Worm (Caenorhabditis elegans) whole organism, L3 larva: ENCODE data around the gene K08F9.4.

Experiments used
- R02D3.7 ChIP-seq: fragments of 150-350 bp; optimal IDR thresholded peaks from 2 replicates; lab custom pipeline; 2014; ENCODE audit warnings: missing biosample characterization, missing genetic modification characterization
- ZK546.5 ChIP-seq: sonication (generic microtip); optimal IDR thresholded peaks from 2 replicates; lab custom pipeline; 2017; ENCODE audit warnings: missing biosample characterization, missing genetic modification characterization
- aly-2 ChIP-seq: fragments of 150-350 bp; optimal IDR thresholded peaks from 2 replicates; lab custom pipeline; 2014; ENCODE audit warnings: missing biosample characterization, missing genetic modification characterization
- ama-1 ChIP-seq: fragments of 150-350 bp; optimal IDR thresholded peaks from 2 replicates; lab custom pipeline; 2018
- ceh-16 ChIP-seq: sonication (generic microtip); optimal IDR thresholded peaks from 2 replicates; lab custom pipeline; 2017; ENCODE audit warnings: missing biosample characterization, missing genetic modification characterization
- ceh-28 ChIP-seq: fragments of 150-350 bp; optimal IDR thresholded peaks from 2 replicates; lab custom pipeline; 2014; ENCODE audit warnings: missing biosample characterization, missing genetic modification reagents, missing genetic modification characterization
- ceh-82 ChIP-seq: fragments of 150-350 bp; optimal IDR thresholded peaks from 2 replicates; lab custom pipeline; 2014; ENCODE audit warnings: missing biosample characterization, missing genetic modification characterization
- ceh-9 ChIP-seq: sonication (generic microtip); optimal IDR thresholded peaks from 2 replicates; lab custom pipeline; 2018; ENCODE audit warnings: missing biosample characterization, missing genetic modification characterization
- daf-12 ChIP-seq: fragments of 150-350 bp; optimal IDR thresholded peaks from 2 replicates; lab custom pipeline; 2014; ENCODE audit warnings: missing biosample characterization, missing genetic modification reagents, missing genetic modification characterization
- egl-27 ChIP-seq: sonication (generic microtip); optimal IDR thresholded peaks from 4 replicates; lab custom pipeline; 2017; ENCODE audit warnings: missing biosample characterization, missing genetic modification reagents, missing genetic modification characterization
- egl-5 ChIP-seq: fragments of 150-350 bp; optimal IDR thresholded peaks from 2 replicates; lab custom pipeline; 2017; ENCODE audit warnings: missing biosample characterization, missing genetic modification reagents, missing genetic modification characterization, inconsistent platforms
- elt-1 ChIP-seq: fragments of 150-350 bp; optimal IDR thresholded peaks from 2 replicates; lab custom pipeline; 2014; ENCODE audit warnings: missing biosample characterization, missing genetic modification characterization
- elt-2 ChIP-seq: sonication (generic microtip); optimal IDR thresholded peaks from 2 replicates; lab custom pipeline; 2016; ENCODE audit warnings: missing genetic modification reagents, mild to moderate bottlenecking, missing genetic modification characterization, missing compliant biosample characterization
- elt-3 ChIP-seq, 3 experiments: fragments of 150-350 bp in 1 of 3; sonication (generic microtip) in 2 of 3; optimal IDR thresholded peaks; 2 replicates in 2 of 3; 4 replicates in 1 of 3; lab custom pipeline; 2014 to 2017; ENCODE audit warnings: missing biosample characterization in 3 of 3, missing genetic modification characterization in 3 of 3
- eor-1 ChIP-seq, 2 experiments: fragments of 150-350 bp; optimal IDR thresholded peaks; 2 replicates each; lab custom pipeline; 2014 to 2018; ENCODE audit warnings: missing biosample characterization in 2 of 2, missing genetic modification characterization in 2 of 2
- fkh-10 ChIP-seq: sonication (generic microtip); optimal IDR thresholded peaks from 2 replicates; lab custom pipeline; 2017; ENCODE audit warnings: missing biosample characterization, missing genetic modification reagents, missing genetic modification characterization
- fos-1 ChIP-seq: fragments of 150-350 bp; optimal IDR thresholded peaks from 2 replicates; lab custom pipeline; 2014; ENCODE audit warnings: missing biosample characterization, missing genetic modification characterization
- hmg-11 ChIP-seq: sonication (generic microtip); optimal IDR thresholded peaks from 2 replicates; lab custom pipeline; 2016; ENCODE audit warnings: missing genetic modification characterization, missing compliant biosample characterization
- jun-1 ChIP-seq: fragments of 150-350 bp; optimal IDR thresholded peaks from 2 replicates; lab custom pipeline; 2014; ENCODE audit warnings: missing biosample characterization, missing genetic modification reagents, missing genetic modification characterization
- lin-15B ChIP-seq: fragments of 150-350 bp; optimal IDR thresholded peaks from 2 replicates; lab custom pipeline; 2014; ENCODE audit warnings: missing biosample characterization, missing genetic modification characterization
- lin-39 ChIP-seq: fragments of 150-350 bp; optimal IDR thresholded peaks from 2 replicates; lab custom pipeline; 2018; ENCODE audit warnings: missing biosample characterization, missing genetic modification reagents, missing genetic modification characterization
- lsy-12 ChIP-seq: sonication (generic microtip); optimal IDR thresholded peaks from 2 replicates; lab custom pipeline; 2016; ENCODE audit warnings: mild to moderate bottlenecking, missing genetic modification characterization, missing compliant biosample characterization
- mdl-1 ChIP-seq: fragments of 150-350 bp; optimal IDR thresholded peaks from 2 replicates; lab custom pipeline; 2014; ENCODE audit warnings: missing biosample characterization, missing genetic modification characterization
- mml-1 ChIP-seq: fragments of 150-350 bp; sonication (generic microtip); optimal IDR thresholded peaks from 3 replicates; lab custom pipeline; 2014; ENCODE audit warnings: missing biosample characterization, missing genetic modification characterization
- nfya-1 ChIP-seq: sonication (generic microtip); optimal IDR thresholded peaks from 2 replicates; lab custom pipeline; 2017; ENCODE audit warnings: missing genetic modification characterization, mild to moderate bottlenecking, missing compliant biosample characterization, antibody characterized with exemption, moderate library complexity; ENCODE audit not compliant: insufficient read depth
- nhr-11 ChIP-seq: fragments of 150-350 bp; optimal IDR thresholded peaks from 2 replicates; lab custom pipeline; 2014; ENCODE audit warnings: missing biosample characterization, missing genetic modification characterization
- nhr-12 ChIP-seq: fragments of 150-350 bp; optimal IDR thresholded peaks from 2 replicates; lab custom pipeline; 2014; ENCODE audit warnings: missing biosample characterization, missing genetic modification characterization
- nhr-23 ChIP-seq: fragments of 150-350 bp; optimal IDR thresholded peaks from 2 replicates; lab custom pipeline; 2014; ENCODE audit warnings: missing biosample characterization, missing genetic modification reagents, missing genetic modification characterization
- nhr-237 ChIP-seq: fragments of 150-350 bp; optimal IDR thresholded peaks from 2 replicates; lab custom pipeline; 2014; ENCODE audit warnings: missing biosample characterization, missing genetic modification characterization
- nhr-25 ChIP-seq: sonication (generic microtip); optimal IDR thresholded peaks from 2 replicates; lab custom pipeline; 2017; ENCODE audit warnings: missing biosample characterization, missing genetic modification characterization
- nhr-28 ChIP-seq: fragments of 150-350 bp; optimal IDR thresholded peaks from 2 replicates; lab custom pipeline; 2014; ENCODE audit warnings: missing biosample characterization, missing genetic modification characterization
- nhr-43 ChIP-seq: sonication (generic microtip); optimal IDR thresholded peaks from 2 replicates; lab custom pipeline; 2016; ENCODE audit warnings: mild to moderate bottlenecking, missing genetic modification characterization, missing compliant biosample characterization; ENCODE audit not compliant: poor library complexity, severe bottlenecking
- nhr-67 ChIP-seq: fragments of 150-350 bp; optimal IDR thresholded peaks from 2 replicates; lab custom pipeline; 2014; ENCODE audit warnings: missing biosample characterization, missing genetic modification characterization
- nhr-76 ChIP-seq: fragments of 150-350 bp; sonication (generic microtip); optimal IDR thresholded peaks from 5 replicates; lab custom pipeline; 2014; ENCODE audit warnings: missing biosample characterization, missing genetic modification characterization
- nhr-77 ChIP-seq: fragments of 150-350 bp; optimal IDR thresholded peaks from 2 replicates; lab custom pipeline; 2014; ENCODE audit warnings: missing biosample characterization, missing genetic modification characterization
- pha-4 ChIP-seq: fragments of 150-350 bp; optimal IDR thresholded peaks from 2 replicates; lab custom pipeline; 2014; ENCODE audit warnings: missing biosample characterization, missing genetic modification reagents, missing genetic modification characterization
- pqm-1 ChIP-seq: fragments of 150-350 bp; optimal IDR thresholded peaks from 2 replicates; lab custom pipeline; 2017; ENCODE audit warnings: missing biosample characterization, missing genetic modification characterization, inconsistent platforms
- skn-1 ChIP-seq: fragments of 150-350 bp; optimal IDR thresholded peaks from 2 replicates; lab custom pipeline; 2014; ENCODE audit warnings: missing biosample characterization, missing genetic modification characterization
- snpc-4 ChIP-seq: fragments of 150-350 bp; optimal IDR thresholded peaks from 2 replicates; lab custom pipeline; 2014; ENCODE audit warnings: missing biosample characterization, missing genetic modification characterization
- tbx-2 ChIP-seq: sonication (generic microtip); optimal IDR thresholded peaks from 2 replicates; lab custom pipeline; 2016; ENCODE audit warnings: mild to moderate bottlenecking, missing genetic modification characterization, missing compliant biosample characterization
- unc-39 ChIP-seq: sonication (generic microtip); optimal IDR thresholded peaks from 4 replicates; lab custom pipeline; 2017; ENCODE audit warnings: missing biosample characterization, missing genetic modification characterization
- unc-62 ChIP-seq: fragments of 150-350 bp; sonication (generic microtip); optimal IDR thresholded peaks from 4 replicates; lab custom pipeline; 2014; ENCODE audit warnings: missing biosample characterization, missing genetic modification reagents, missing genetic modification characterization
- zag-1 ChIP-seq: fragments of 150-350 bp; optimal IDR thresholded peaks from 2 replicates; lab custom pipeline; 2014; ENCODE audit warnings: missing biosample characterization, missing genetic modification characterization
- ztf-11 ChIP-seq: fragments of 150-350 bp; optimal IDR thresholded peaks from 2 replicates; lab custom pipeline; 2014; ENCODE audit warnings: missing biosample characterization, missing genetic modification characterization
- ztf-4 ChIP-seq: fragments of 150-350 bp; optimal IDR thresholded peaks from 2 replicates; lab custom pipeline; 2014; ENCODE audit warnings: missing biosample characterization, missing genetic modification characterization

The K08F9.4 gene

DNA sequence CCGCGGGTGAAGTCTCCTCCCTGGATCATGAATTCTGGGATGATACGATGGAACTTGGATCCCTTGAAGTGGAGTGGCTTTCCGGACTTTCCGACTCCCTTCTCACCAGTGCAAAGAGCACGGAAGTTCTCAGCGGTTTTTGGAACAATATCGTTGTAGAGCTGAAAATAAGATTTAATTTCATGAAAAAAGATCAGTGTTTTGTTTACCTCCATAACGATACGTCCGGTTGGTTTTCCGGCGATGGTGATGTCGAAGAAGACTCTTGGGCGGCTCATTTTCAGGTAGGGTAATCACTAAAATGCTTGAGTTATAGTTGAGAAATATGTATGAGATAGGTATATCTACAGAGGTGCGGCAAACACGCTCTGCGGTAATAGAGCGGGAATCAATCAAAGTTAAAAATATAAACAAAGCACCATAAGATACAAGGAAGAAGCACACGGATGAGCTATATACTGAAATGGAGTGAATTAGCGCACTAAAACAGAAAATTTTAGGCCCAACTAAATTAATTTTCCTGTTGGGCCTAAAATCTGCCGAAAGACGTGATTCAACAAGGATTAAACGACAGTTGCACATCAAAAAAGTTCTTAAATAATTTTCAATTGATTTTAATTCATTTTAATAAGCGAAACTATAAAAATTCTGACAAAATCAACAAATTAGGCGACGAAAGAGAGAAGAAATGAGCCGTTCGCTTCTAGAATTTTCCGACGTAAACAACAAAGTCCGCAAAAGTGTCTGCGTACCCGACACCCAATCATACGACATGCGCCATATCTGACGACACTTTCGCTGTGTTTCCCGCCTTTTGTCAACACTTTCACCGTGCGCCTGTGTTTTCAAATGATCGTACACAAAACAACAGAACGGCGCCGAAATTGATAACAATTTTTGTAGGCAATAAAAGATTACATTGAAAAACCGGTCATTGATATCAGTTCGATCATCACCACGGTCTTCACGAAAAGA is 43.6 kb downstream of the K08F9.4 start, which contains the start of the genes cyn-7 and bath-36:
Gene cyn-7, minus strand, starts transcription at position 296 of the 975 bp plus-strand sequence.
Gene bath-36, plus strand, starts transcription at position 806 of the 975 bp plus-strand sequence.
- TF ChIP-seq jun-1 (peak; percentile 86), lin-15B (tag; lab: Kevin White, UChicago) (peak; percentile 85), egl-27 (peak; percentile 49), elt-3 (tag; optimal IDR thresholded peaks at IDR 0.05; lab: Kevin White, UChicago) (no peak), nhr-237 (tag; lab: Kevin White, UChicago) (no peak), R02D3.7 (tag; lab: Kevin White, UChicago) (peak; percentile 7), fkh-10 (GFP tag; lab: Kevin White, UChicago) (no peak), nhr-67 (tag; lab: Kevin White, UChicago) (no peak), tbx-2 (tag; lab: Kevin White, UChicago) (peak; percentile 68), pha-4 (peak; percentile 97), ceh-28 (peak; percentile 47), zag-1 (no peak), nfya-1 (tag; lab: Kevin White, UChicago) (peak; percentile 74), snpc-4 (tag; lab: Kevin White, UChicago) (peak; percentile 59), elt-2 (tag; lab: Kevin White, UChicago) (peak; percentile 92), mml-1 (no peak), nhr-25 (tag; lab: Kevin White, UChicago) (peak; percentile 79), hmg-11 (tag; lab: Kevin White, UChicago) (peak; percentile 68), ceh-82 (tag; lab: Kevin White, UChicago) (no peak), nhr-43 (tag; lab: Kevin White, UChicago) (peak; percentile 76), pqm-1 (peak; percentile 73), nhr-23 (tag; lab: Kevin White, UChicago) (peak; percentile 74), lsy-12 (tag; lab: Kevin White, UChicago) (peak; percentile 69), nhr-77 (tag; lab: Kevin White, UChicago) (peak; percentile 0), egl-5 (peak; percentile 51), ceh-16 (tag; lab: Kevin White, UChicago) (no peak)

DNA sequence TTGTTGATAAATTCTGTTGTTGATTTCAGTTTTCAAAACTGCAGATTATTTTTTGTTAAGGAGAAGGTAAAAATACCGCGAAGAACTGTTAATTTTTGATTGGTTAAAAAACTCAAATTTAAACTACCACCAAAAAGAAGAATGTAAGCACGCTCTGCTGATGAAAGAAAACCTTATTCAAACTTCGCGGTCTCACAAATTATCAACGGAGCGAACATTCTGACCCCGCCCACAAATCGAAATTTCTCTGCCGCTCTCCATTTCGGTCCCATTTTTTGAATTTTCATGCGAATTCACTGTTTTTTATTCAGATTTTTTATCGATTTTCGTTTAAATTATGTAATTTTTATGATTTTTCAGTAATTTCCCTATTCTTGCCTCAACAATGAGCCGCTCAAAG is 45.7 kb downstream of the K08F9.4 start, which contains the start of gene cyn-3:
Gene cyn-3, plus strand, starts transcription at position 361 of the 400 bp plus-strand sequence.
- TF ChIP-seq egl-27 (peak; percentile 38), mdl-1 (no peak), egl-5 (peak; percentile 70), tbx-2 (tag; lab: Kevin White, UChicago) (peak; percentile 23), nhr-11 (no peak), eor-1 (tag; optimal IDR thresholded peaks at IDR 0.05; lab: Kevin White, UChicago) (no peak), nhr-23 (tag; lab: Kevin White, UChicago) (peak; percentile 97), elt-3 (tag; optimal IDR thresholded peaks at IDR 0.05; lab: Kevin White, UChicago) (no peak), ceh-82 (tag; lab: Kevin White, UChicago) (no peak), mml-1 (no peak), nhr-28 (tag; lab: Kevin White, UChicago) (no peak), ztf-11 (tag; lab: Kevin White, UChicago) (no peak), unc-39 (tag; lab: Kevin White, UChicago) (no peak), lin-15B (tag; lab: Kevin White, UChicago) (peak; percentile 98), nfya-1 (tag; lab: Kevin White, UChicago) (peak; percentile 93), elt-2 (tag; lab: Kevin White, UChicago) (peak; percentile 55), nhr-12 (tag; lab: Kevin White, UChicago) (no peak), ceh-28 (peak; percentile 79), hmg-11 (tag; lab: Kevin White, UChicago) (peak; percentile 65), snpc-4 (tag; lab: Kevin White, UChicago) (peak; percentile 86), ztf-4 (tag; lab: Kevin White, UChicago) (no peak), nhr-77 (tag; lab: Kevin White, UChicago) (no peak), unc-62 (GFP tag; lab: Kevin White, UChicago) (no peak), lsy-12 (tag; lab: Kevin White, UChicago) (peak; percentile 63), pha-4 (peak; percentile 98), aly-2 (tag; lab: Kevin White, UChicago) (no peak), ceh-9 (tag; lab: Kevin White, UChicago) (no peak), pqm-1 (peak; percentile 58), nhr-43 (tag; lab: Kevin White, UChicago) (peak; percentile 80), zag-1 (no peak), skn-1 (peak; percentile 91), nhr-25 (tag; lab: Kevin White, UChicago) (peak; percentile 86), R02D3.7 (tag; lab: Kevin White, UChicago) (peak; percentile 77), ZK546.5 (tag; lab: Kevin White, UChicago) (no peak), ama-1 (lab: Kevin White, UChicago) (peak; percentile 69), nhr-76 (tag; lab: Kevin White, UChicago) (no peak), lin-39 (tag; lab: Kevin White, UChicago) (peak; percentile 71), elt-1 (tag; lab: Kevin White, UChicago) (peak; percentile 58), daf-12 (no peak), jun-1 (peak; percentile 73), fkh-10 (GFP tag; lab: Kevin White, UChicago) (peak; percentile 35), nhr-67 (tag; lab: Kevin White, UChicago) (no peak), fos-1 (tag; lab: Kevin White, UChicago) (no peak), nhr-237 (tag; lab: Kevin White, UChicago) (no peak), ceh-16 (tag; lab: Kevin White, UChicago) (no peak)
